Fruit fly (Drosophila melanogaster) whole organism, embryonic: Measurements from ENCODE around the gene CG31126.

Experiments used
- Asciz ChIP-seq: fragments of 200-800 bp; sonication (Bioruptor generic); optimal IDR thresholded peaks from 2 replicates; lab custom pipeline; 2017; ENCODE audit warnings: missing biosample characterization, mild to moderate bottlenecking, missing genetic modification characterization, missing genetic modification reagents
- BEAF-32 ChIP-seq: fragments of 200-800 bp; sonication (Bioruptor generic); optimal IDR thresholded peaks from 3 replicates; lab custom pipeline; 2017; ENCODE audit warnings: missing biosample characterization, missing genetic modification characterization, mild to moderate bottlenecking, moderate library complexity, missing genetic modification reagents
- CG10462 ChIP-seq: fragments of 200-800 bp; sonication (Bioruptor generic); optimal IDR thresholded peaks from 2 replicates; lab custom pipeline; 2016; ENCODE audit warnings: missing biosample characterization, missing genetic modification characterization
- CG10543 ChIP-seq: fragments of 200-800 bp; sonication (Bioruptor generic); optimal IDR thresholded peaks from 3 replicates; lab custom pipeline; 2017; ENCODE audit warnings: missing biosample characterization, mild to moderate bottlenecking, missing genetic modification characterization, moderate library complexity
- CG11695 ChIP-seq: fragments of 200-800 bp; sonication (Bioruptor generic); IDR thresholded peaks from 3 replicates; pipeline ENCODE4 v1.3.6; 2022; ENCODE audit warnings: missing biosample characterization, missing genetic modification characterization
- CG1233 ChIP-seq: fragments of 200-800 bp; sonication (Bioruptor generic); optimal IDR thresholded peaks from 4 replicates; lab custom pipeline; 2018; ENCODE audit warnings: missing biosample characterization, mild to moderate bottlenecking, missing genetic modification characterization
- CG12744 ChIP-seq: fragments of 200-800 bp; sonication (Bioruptor generic); optimal IDR thresholded peaks from 2 replicates; lab custom pipeline; 2016; ENCODE audit warnings: missing biosample characterization, missing genetic modification characterization
- CG12769 ChIP-seq: fragments of 200-800 bp; sonication (Bioruptor generic); optimal IDR thresholded peaks from 2 replicates; lab custom pipeline; 2019; ENCODE audit warnings: missing biosample characterization, mild to moderate bottlenecking, missing genetic modification characterization, moderate library complexity
- CG12942 ChIP-seq: fragments of 200-800 bp; sonication (Bioruptor generic); optimal IDR thresholded peaks from 3 replicates; lab custom pipeline; 2016; ENCODE audit warnings: missing biosample characterization, missing genetic modification characterization
- CG15073 ChIP-seq: fragments of 200-800 bp; sonication (Bioruptor generic); optimal IDR thresholded peaks from 2 replicates; lab custom pipeline; 2016; ENCODE audit warnings: missing biosample characterization, missing genetic modification characterization
- CG17802 ChIP-seq: fragments of 200-800 bp; sonication (Bioruptor generic); optimal IDR thresholded peaks from 2 replicates; lab custom pipeline; 2018; ENCODE audit warnings: missing biosample characterization, mild to moderate bottlenecking, missing genetic modification characterization, moderate library complexity
- CG18599 ChIP-seq: fragments of 200-800 bp; sonication (Bioruptor generic); optimal IDR thresholded peaks from 3 replicates; lab custom pipeline; 2017; ENCODE audit warnings: missing biosample characterization, missing genetic modification characterization, mild to moderate bottlenecking, moderate library complexity, missing genetic modification reagents
- CG30431 ChIP-seq: fragments of 200-800 bp; sonication (Bioruptor generic); optimal IDR thresholded peaks from 2 replicates; lab custom pipeline; 2017; ENCODE audit warnings: missing biosample characterization, missing genetic modification characterization
- CG3163 ChIP-seq: fragments of 200-800 bp; sonication (Bioruptor generic); optimal IDR thresholded peaks from 3 replicates; lab custom pipeline; 2016; ENCODE audit warnings: missing biosample characterization, missing genetic modification characterization
- CG6765 ChIP-seq: fragments of 200-800 bp; sonication (Bioruptor generic); optimal IDR thresholded peaks from 3 replicates; lab custom pipeline; 2017; ENCODE audit warnings: missing biosample characterization, mild to moderate bottlenecking, missing genetic modification characterization
- CG6791 ChIP-seq: fragments of 200-800 bp; sonication (Bioruptor generic); IDR thresholded peaks from 3 replicates; pipeline ENCODE4 v1.3.6; 2022; ENCODE audit warnings: missing biosample characterization, missing genetic modification characterization; ENCODE audit not compliant: partially characterized antibody
- Deaf1 ChIP-seq: fragments of 200-800 bp; optimal IDR thresholded peaks from 3 replicates; lab custom pipeline; 2019; ENCODE audit warnings: missing biosample characterization, mild to moderate bottlenecking, missing genetic modification characterization, moderate library complexity
- Drgx ChIP-seq: fragments of 200-800 bp; sonication (Bioruptor generic); IDR thresholded peaks from 2 replicates; pipeline ENCODE4 v1.3.6; 2022; ENCODE audit warnings: missing biosample characterization, missing genetic modification characterization
- Fer3 ChIP-seq: fragments of 200-800 bp; sonication (Bioruptor generic); optimal IDR thresholded peaks from 2 replicates; lab custom pipeline; 2018; ENCODE audit warnings: missing biosample characterization, mild to moderate bottlenecking, missing genetic modification characterization, moderate library complexity
- HLH4C ChIP-seq: fragments of 200-800 bp; sonication (Bioruptor generic); IDR thresholded peaks from 3 replicates; pipeline ENCODE4 v1.3.6; 2022; ENCODE audit warnings: missing biosample characterization, missing genetic modification characterization; ENCODE audit not compliant: partially characterized antibody
- Hand ChIP-seq: fragments of 200-800 bp; sonication (Bioruptor generic); optimal IDR thresholded peaks from 2 replicates; lab custom pipeline; 2017; ENCODE audit warnings: mild to moderate bottlenecking, missing biosample characterization, missing genetic modification reagents, missing genetic modification characterization
- HmgZ ChIP-seq: fragments of 200-800 bp; sonication (Bioruptor generic); optimal IDR thresholded peaks from 2 replicates; lab custom pipeline; 2018; ENCODE audit warnings: missing biosample characterization, mild to moderate bottlenecking, missing genetic modification characterization
- Hr3 ChIP-seq: fragments of 200-800 bp; sonication (Bioruptor generic); optimal IDR thresholded peaks from 3 replicates; lab custom pipeline; 2016; ENCODE audit warnings: missing biosample characterization, missing genetic modification characterization
- Meics ChIP-seq: fragments of 200-800 bp; sonication (Bioruptor generic); optimal IDR thresholded peaks from 2 replicates; lab custom pipeline; 2017; ENCODE audit warnings: missing biosample characterization, mild to moderate bottlenecking, missing genetic modification characterization
- NC2β ChIP-seq: fragments of 200-800 bp; sonication (Bioruptor generic); optimal IDR thresholded peaks from 2 replicates; lab custom pipeline; 2016; ENCODE audit warnings: missing biosample characterization, missing genetic modification characterization
- NfI ChIP-seq: fragments of 200-800 bp; sonication (Bioruptor generic); optimal IDR thresholded peaks from 3 replicates; lab custom pipeline; 2018; ENCODE audit warnings: missing biosample characterization, mild to moderate bottlenecking, missing genetic modification characterization, moderate library complexity
- Opbp ChIP-seq: fragments of 200-800 bp; sonication (Bioruptor generic); IDR thresholded peaks from 3 replicates; pipeline ENCODE4 v1.3.6; 2022; ENCODE audit warnings: missing biosample characterization, missing genetic modification characterization; ENCODE audit not compliant: partially characterized antibody
- Spps ChIP-seq: fragments of 200-800 bp; sonication (Bioruptor generic); optimal IDR thresholded peaks from 2 replicates; lab custom pipeline; 2018; ENCODE audit warnings: missing biosample characterization, mild to moderate bottlenecking, missing genetic modification characterization
- YL-1 ChIP-seq: fragments of 200-800 bp; sonication (Bioruptor generic); optimal IDR thresholded peaks from 3 replicates; lab custom pipeline; 2017; ENCODE audit warnings: missing biosample characterization, mild to moderate bottlenecking, missing genetic modification characterization
- ac ChIP-seq: fragments of 200-800 bp; sonication (Bioruptor generic); optimal IDR thresholded peaks from 3 replicates; lab custom pipeline; 2017; ENCODE audit warnings: missing biosample characterization, mild to moderate bottlenecking, missing genetic modification characterization
- ap ChIP-seq: fragments of 200-800 bp; sonication (Bioruptor generic); IDR thresholded peaks from 2 replicates; pipeline ENCODE4 v1.3.6; 2022; ENCODE audit warnings: missing biosample characterization, missing genetic modification characterization
- ato ChIP-seq: fragments of 200-800 bp; sonication (Bioruptor generic); IDR thresholded peaks from 2 replicates; pipeline ENCODE4 v1.3.6; 2022; ENCODE audit warnings: missing biosample characterization, missing genetic modification characterization; ENCODE audit not compliant: partially characterized antibody
- chn ChIP-seq: fragments of 200-800 bp; sonication (Bioruptor generic); optimal IDR thresholded peaks from 2 replicates; lab custom pipeline; 2016; ENCODE audit warnings: missing biosample characterization, missing genetic modification characterization
- crp ChIP-seq, 2 experiments: fragments of 200-800 bp; sonication (Bioruptor generic); optimal IDR thresholded peaks; 2 replicates in 1 of 2; 3 replicates in 1 of 2; lab custom pipeline; 2017; ENCODE audit warnings: missing biosample characterization in 2 of 2, missing genetic modification characterization in 2 of 2, mild to moderate bottlenecking in 1 of 2, moderate library complexity in 1 of 2
- dmrt99B ChIP-seq: fragments of 200-800 bp; sonication (Bioruptor generic); optimal IDR thresholded peaks from 2 replicates; lab custom pipeline; 2018; ENCODE audit warnings: missing biosample characterization, mild to moderate bottlenecking, missing genetic modification characterization, moderate library complexity
- gsb ChIP-seq: fragments of 200-800 bp; sonication (Bioruptor generic); IDR thresholded peaks from 2 replicates; pipeline ENCODE4 v1.3.6; 2022; ENCODE audit warnings: missing biosample characterization, missing genetic modification characterization
- kay ChIP-seq: fragments of 200-800 bp; sonication (Bioruptor generic); optimal IDR thresholded peaks from 2 replicates; lab custom pipeline; 2016; ENCODE audit warnings: missing biosample characterization, missing genetic modification characterization
- maf-S ChIP-seq: fragments of 200-800 bp; sonication (Bioruptor generic); optimal IDR thresholded peaks from 2 replicates; lab custom pipeline; 2016; ENCODE audit warnings: missing biosample characterization, missing genetic modification characterization
- rib ChIP-seq: fragments of 200-800 bp; sonication (Bioruptor generic); IDR thresholded peaks from 2 replicates; pipeline ENCODE4 v1.3.6; 2022; ENCODE audit warnings: missing biosample characterization, missing genetic modification characterization
- ro ChIP-seq: fragments of 200-800 bp; sonication (Bioruptor generic); IDR thresholded peaks from 2 replicates; pipeline ENCODE4 v1.3.6; 2022; ENCODE audit warnings: missing biosample characterization, missing genetic modification characterization
- row ChIP-seq: fragments of 200-800 bp; sonication (Bioruptor generic); IDR thresholded peaks from 3 replicates; pipeline ENCODE4 v1.3.6; 2022; ENCODE audit warnings: missing biosample characterization, missing genetic modification characterization
- salm ChIP-seq: fragments of 200-800 bp; sonication (Bioruptor generic); optimal IDR thresholded peaks from 2 replicates; lab custom pipeline; 2018; ENCODE audit warnings: missing biosample characterization, mild to moderate bottlenecking, missing genetic modification characterization
- shn ChIP-seq: fragments of 200-800 bp; sonication (Bioruptor generic); optimal IDR thresholded peaks from 3 replicates; lab custom pipeline; 2016; ENCODE audit warnings: missing biosample characterization, missing genetic modification characterization
- tgo ChIP-seq: fragments of 200-800 bp; sonication (Bioruptor generic); IDR thresholded peaks from 3 replicates; pipeline ENCODE4 v1.3.6; 2022; ENCODE audit warnings: missing biosample characterization, missing genetic modification characterization
- tio ChIP-seq: fragments of 200-800 bp; sonication (Bioruptor generic); optimal IDR thresholded peaks from 2 replicates; lab custom pipeline; 2017; ENCODE audit warnings: missing biosample characterization, missing genetic modification characterization, inconsistent platforms
- tll ChIP-seq, 2 experiments: fragments of 200-800 bp in 1 of 2; fragments of >200 bp in 1 of 2; sonication (Bioruptor generic) in 1 of 2; optimal IDR thresholded peaks; 2 replicates each; lab custom pipeline; 2017 to 2019; ENCODE audit warnings: missing biosample characterization in 2 of 2, missing genetic modification characterization in 2 of 2, mild to moderate bottlenecking in 1 of 2, moderate library complexity in 1 of 2
- z ChIP-seq: fragments of 200-800 bp; sonication (Bioruptor generic); IDR thresholded peaks from 3 replicates; pipeline ENCODE4 v1.3.6; 2022; ENCODE audit warnings: missing biosample characterization, missing genetic modification characterization
- zfh2 ChIP-seq: fragments of 200-800 bp; sonication (Bioruptor generic); optimal IDR thresholded peaks from 2 replicates; lab custom pipeline; 2016; ENCODE audit warnings: missing biosample characterization, missing genetic modification characterization

The CG31126 gene

DNA sequence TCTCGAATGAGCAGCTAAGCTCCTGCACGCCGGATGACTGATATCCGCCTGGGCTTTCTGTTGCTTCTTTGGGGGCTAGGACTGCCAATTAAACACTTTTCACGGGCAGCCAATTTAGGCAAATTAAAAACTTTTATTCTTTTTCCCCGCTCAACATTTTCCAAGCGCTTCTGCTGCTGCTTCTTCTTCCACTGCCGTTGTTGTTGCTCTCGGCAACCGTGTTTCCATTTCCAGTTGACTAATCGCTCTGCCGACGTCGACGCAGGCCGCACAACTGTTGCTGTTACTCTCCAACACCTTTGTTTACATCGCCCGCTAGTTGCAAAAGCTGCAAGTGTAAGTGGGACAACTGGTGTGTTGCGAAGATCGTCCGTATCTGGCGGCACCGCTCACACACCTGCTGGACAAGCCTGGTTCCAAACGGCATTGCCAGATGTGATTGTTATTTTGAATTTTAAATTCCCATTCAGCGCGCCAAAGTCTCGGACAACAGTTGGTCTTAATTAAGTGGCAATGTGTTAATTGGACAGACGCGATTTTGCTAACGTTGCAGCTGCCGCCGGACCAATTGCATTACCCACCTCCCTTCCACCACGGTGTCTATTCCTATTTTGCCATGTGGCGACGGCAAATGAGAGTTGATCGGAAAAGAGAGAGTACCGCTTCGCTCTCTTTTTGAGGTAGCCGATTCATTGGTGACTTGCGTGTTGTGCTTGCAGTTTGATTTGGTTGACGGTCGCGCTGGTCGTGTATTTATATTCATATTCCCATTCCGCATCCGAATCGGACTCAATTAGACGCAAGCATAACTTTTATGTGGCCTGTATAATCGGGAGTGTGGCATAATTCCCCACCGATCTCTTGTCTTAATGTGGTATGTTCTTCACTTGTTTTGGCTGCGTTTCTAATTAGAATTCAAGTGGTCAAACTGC, 29.3 kb upstream of the CG31126 start, which contains the start of gene Wsck (continued):
- TF ChIP-seq ac (GFP tag; lab: Kevin White, UChicago) (peak; percentile 21), Drgx (GFP tag; lab: Robert Waterston, UW) (no peak), maf-S (no peak), Asciz (GFP tag; lab: Kevin White, UChicago) (no peak), Hand (GFP tag; lab: Kevin White, UChicago) (no peak), zfh2 (no peak), Hr3 (no peak), CG6791 (GFP tag; lab: Robert Waterston, UW) (0 out of 3 replicates have a peak, but pooled peaks have one; percentile 43), Spps (tag; lab: Kevin White, UChicago) (no peak), chn (no peak), CG11695 (GFP tag; lab: Robert Waterston, UW) (no peak), z (GFP tag; lab: Robert Waterston, UW) (no peak), CG18599 (GFP tag; lab: Kevin White, UChicago) (no peak), dmrt99B (no peak), CG10543 (GFP tag; lab: Kevin White, UChicago) (no peak), CG12744 (GFP tag; lab: Kevin White, UChicago) (no peak), Deaf1 (no peak), HLH4C (GFP tag; lab: Robert Waterston, UW) (no peak), CG15073 (no peak), CG1233 (peak; percentile 9), gsb (no peak), CG12769 (tag; lab: Kevin White, UChicago) (no peak), CG30431 (GFP tag; lab: Kevin White, UChicago) (no peak), tio (GFP tag; lab: Kevin White, UChicago) (no peak), CG17802 (no peak), Meics (GFP tag; lab: Kevin White, UChicago) (no peak), BEAF-32 (GFP tag; lab: Kevin White, UChicago) (no peak), NC2β (GFP tag; lab: Kevin White, UChicago) (peak; percentile 20), CG3163 (GFP tag; lab: Kevin White, UChicago) (peak; percentile 4), CG10462 (GFP tag; lab: Kevin White, UChicago) (no peak), NfI (GFP tag; lab: Kevin White, UChicago) (no peak), row (GFP tag; lab: Robert Waterston, UW) (no peak; the same call in 2 of the 3 replicates), kay (GFP tag; lab: Kevin White, UChicago) (peak; percentile 89), rib (GFP tag; lab: Robert Waterston, UW) (no peak), ro (GFP tag; lab: Robert Waterston, UW) (no peak), tgo (GFP tag; lab: Robert Waterston, UW) (no peak), tll (GFP tag; optimal IDR thresholded peaks at IDR 0.05; lab: Kevin White, UChicago) (peak in 1 of 2 experiments; percentile 62), CG12942 (no peak), Opbp (peak; percentile 58; the same call in 1 of the 3 replicates), salm (no peak), ato (GFP tag; lab: Robert Waterston, UW) (peak; percentile 41; the same call in 1 of the 2 replicates), YL-1 (GFP tag; lab: Kevin White, UChicago) (peak; percentile 87), Fer3 (tag; lab: Kevin White, UChicago) (no peak), HmgZ (tag; lab: Kevin White, UChicago) (peak; percentile 47), CG6765 (GFP tag; lab: Kevin White, UChicago) (no peak), crp (GFP tag; optimal IDR thresholded peaks at IDR 0.05; lab: Kevin White, UChicago) (peak in 1 of 2 experiments; percentile 24), shn (GFP tag; lab: Kevin White, UChicago) (peak; percentile 28), ap (no peak)
